Worm (Caenorhabditis elegans): ENCODE data around the gene warf-1.

DNA sequence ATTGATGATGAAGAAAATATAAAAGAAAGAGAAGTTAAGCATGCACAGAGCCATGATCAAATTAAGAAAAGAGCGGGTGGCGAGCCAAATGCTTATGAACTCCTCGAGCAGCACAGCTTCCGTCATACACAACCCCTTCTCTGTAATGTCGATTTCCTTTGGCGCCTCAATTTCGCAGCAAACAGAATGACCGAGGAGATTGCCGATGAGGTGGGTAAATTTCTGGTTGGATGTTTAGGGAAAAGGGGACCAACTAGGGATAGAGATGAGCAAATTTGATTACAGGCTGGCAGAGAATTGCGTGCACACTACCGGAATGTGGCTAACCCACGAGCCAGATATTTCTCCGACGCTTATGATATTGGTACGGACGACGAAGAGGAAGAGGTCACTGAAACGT is 29.2 kb upstream of the warf-1 start:
- TF ChIP-seq tbx-2 (tag; optimal IDR thresholded peaks at IDR 0.05) (no peak), fkh-10 (GFP tag; optimal IDR thresholded peaks at IDR 0.05) (no peak), nhr-11 (tag; optimal IDR thresholded peaks at IDR 0.05) (no peak), mdl-1 (tag; optimal IDR thresholded peaks at IDR 0.05) (no peak), lin-39 (tag; optimal IDR thresholded peaks at IDR 0.05) (no peak), aly-2 (tag; optimal IDR thresholded peaks at IDR 0.05) (no peak), rnt-1 (tag; optimal IDR thresholded peaks at IDR 0.05) (no peak), nhr-85 (tag) (no peak)
